Worm (Caenorhabditis elegans): Measurements from ENCODE around the gene col-75.

DNA sequence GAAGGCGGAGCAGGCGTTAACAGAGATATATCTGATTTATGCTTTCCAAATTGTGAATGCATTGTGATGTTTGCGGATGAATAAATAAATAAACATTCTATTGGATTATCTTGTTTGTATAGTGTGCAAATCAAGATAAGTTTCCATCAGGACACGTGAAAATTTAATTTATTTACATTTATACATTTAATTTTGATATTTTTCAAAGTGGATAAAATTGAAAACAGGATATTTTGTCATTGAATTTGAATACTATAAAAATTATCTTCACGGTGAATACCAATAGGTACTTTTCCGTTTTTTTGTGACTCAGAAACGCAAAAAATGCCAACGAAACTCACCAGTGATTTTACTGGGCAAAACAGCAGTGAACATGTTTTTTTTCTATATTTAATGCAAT, 34.9 kb upstream of the col-75 start, which contains the start of gene F58F12.3:
- no peak for TF ChIP-seq hmbx-1 (tag; optimal IDR thresholded peaks at IDR 0.05)
- TF ChIP-seq flt-1 (GFP tag; IDR thresholded peaks at IDR 0.05): no peak
- no peak for TF ChIP-seq aly-1 (tag; optimal IDR thresholded peaks at IDR 0.05)
- TF ChIP-seq ama-1 (optimal IDR thresholded peaks at IDR 0.05): no peak
- no peak for TF ChIP-seq sea-1 (GFP tag; conservative IDR thresholded peaks at IDR 0.05)
- no peak for TF ChIP-seq ets-7 (tag; optimal IDR thresholded peaks at IDR 0.05)
- TF ChIP-seq F13C5.2 (tag; optimal IDR thresholded peaks at IDR 0.05): no peak
- TF ChIP-seq tbx-11 (GFP tag; IDR thresholded peaks at IDR 0.05): no peak
